Worm (Caenorhabditis elegans): Measurements from ENCODE around the gene ric-7.
"Not testable (repeated sequence)": the region's sequence is repeated elsewhere in the genome, so short reads cannot be mapped to it uniquely, and the experiment has no call there.

ric-7 gene

ce11 chrV:14005812-14006211, at the start of gene ric-7:
Gene ric-7, minus strand, starts transcription at chrV:14005912.
- TF ChIP-seq mab-5 (tag; optimal IDR thresholded peaks at IDR 0.05) (no peak), nhr-28 (tag; optimal IDR thresholded peaks at IDR 0.05) (no peak), elt-1 (tag; optimal IDR thresholded peaks at IDR 0.05; ENCODE audit: borderline replicate concordance, insufficient read depth) (no peak), nhr-2 (tag; optimal IDR thresholded peaks at IDR 0.05) (no peak), lin-13 (tag; optimal IDR thresholded peaks at IDR 0.05) (no peak)

ce11 chrV:14055097-14055496, 49.4 kb upstream of the ric-7 start:
- TF ChIP-seq unc-120 (tag; optimal IDR thresholded peaks at IDR 0.05; ENCODE audit: poor library complexity, severe bottlenecking) (peak; percentile 11), ces-1 (GFP tag; optimal IDR thresholded peaks at IDR 0.05) (peak; percentile 65), nhr-237 (tag; optimal IDR thresholded peaks at IDR 0.05) (peak; percentile 38), lin-13 (tag; optimal IDR thresholded peaks at IDR 0.05) (peak; percentile 34), pha-4 (tag; optimal IDR thresholded peaks at IDR 0.05) (peak; percentile 51), cnd-1 (tag; optimal IDR thresholded peaks at IDR 0.05) (peak; percentile 25), lsy-2 (tag; optimal IDR thresholded peaks at IDR 0.05) (peak; percentile 26), sptf-1 (tag; optimal IDR thresholded peaks at IDR 0.05) (peak; percentile 49)

- not testable (repeated sequence) for TF ChIP-seq blmp-1 (tag; optimal IDR thresholded peaks at IDR 0.05); ham-2 (GFP tag; optimal IDR thresholded peaks at IDR 0.05); mab-5 (tag; optimal IDR thresholded peaks at IDR 0.05)
These were observed 43.6 kb upstream of the ric-7 start, which contains the start of gene F58D12.1 for ce11 chrV:14049274-14049673. Gene F58D12.1, plus strand, starts transcription at chrV:14049574.

ce11 chrV:14038328-14039084, 32.8 kb upstream of the ric-7 start, which contains the start of gene vps-39:
Gene vps-39, minus strand, starts transcription at chrV:14038378.
- TF ChIP-seq sptf-1 (tag; optimal IDR thresholded peaks at IDR 0.05), result peak; percentile 65
- peak; percentile 45 for TF ChIP-seq unc-120 (tag; optimal IDR thresholded peaks at IDR 0.05; ENCODE audit: poor library complexity, severe bottlenecking)
- TF ChIP-seq M03D4.4 (tag; optimal IDR thresholded peaks at IDR 0.05), result peak; percentile 23
- TF ChIP-seq mls-2 (tag; optimal IDR thresholded peaks at IDR 0.05), result peak; percentile 44
- peak; percentile 34 for TF ChIP-seq drap-1 (GFP tag; optimal IDR thresholded peaks at IDR 0.05)

ce11 chrV:14033649-14034048, 27.9 kb upstream of the ric-7 start, which contains the start of gene ins-10:
Gene ins-10, plus strand, starts transcription at chrV:14033949.
- TF ChIP-seq nhr-28 (tag; optimal IDR thresholded peaks at IDR 0.05) (no peak), nhr-237 (tag; optimal IDR thresholded peaks at IDR 0.05) (no peak), pha-4 (tag; optimal IDR thresholded peaks at IDR 0.05) (no peak), unc-62 (GFP tag; optimal IDR thresholded peaks at IDR 0.05) (no peak), snpc-4 (tag; optimal IDR thresholded peaks at IDR 0.05) (no peak), ceh-83 (GFP tag; optimal IDR thresholded peaks at IDR 0.05) (no peak), elt-3 (tag; optimal IDR thresholded peaks at IDR 0.05) (no peak), nhr-2 (tag; optimal IDR thresholded peaks at IDR 0.05) (no peak), mep-1 (tag; optimal IDR thresholded peaks at IDR 0.05) (no peak), M03D4.4 (tag; optimal IDR thresholded peaks at IDR 0.05) (no peak), mls-2 (tag; optimal IDR thresholded peaks at IDR 0.05) (no peak), unc-120 (tag; optimal IDR thresholded peaks at IDR 0.05; ENCODE audit: poor library complexity, severe bottlenecking) (no peak), sem-2 (GFP tag; optimal IDR thresholded peaks at IDR 0.05) (no peak), ham-2 (GFP tag; optimal IDR thresholded peaks at IDR 0.05) (no peak), ztf-11 (tag; optimal IDR thresholded peaks at IDR 0.05) (no peak), nhr-12 (tag; optimal IDR thresholded peaks at IDR 0.05) (no peak), unc-39 (tag; optimal IDR thresholded peaks at IDR 0.05) (no peak), flh-1 (GFP tag; optimal IDR thresholded peaks at IDR 0.05) (no peak), elt-1 (tag; optimal IDR thresholded peaks at IDR 0.05; ENCODE audit: borderline replicate concordance, insufficient read depth) (no peak), tbx-8 (GFP tag; optimal IDR thresholded peaks at IDR 0.05) (no peak)

ce11 chrV:14028256-14028743, 22.6 kb upstream of the ric-7 start:
- no peak for TF ChIP-seq unc-120 (tag; optimal IDR thresholded peaks at IDR 0.05; ENCODE audit: poor library complexity, severe bottlenecking)
- no peak for TF ChIP-seq snpc-4 (tag; optimal IDR thresholded peaks at IDR 0.05)
- TF ChIP-seq blmp-1 (tag; optimal IDR thresholded peaks at IDR 0.05), result no peak
- no peak for TF ChIP-seq sem-2 (GFP tag; optimal IDR thresholded peaks at IDR 0.05)
- no peak for TF ChIP-seq ces-1 (GFP tag; optimal IDR thresholded peaks at IDR 0.05)
- no peak for TF ChIP-seq mls-2 (tag; optimal IDR thresholded peaks at IDR 0.05)
- no peak for TF ChIP-seq nhr-237 (tag; optimal IDR thresholded peaks at IDR 0.05)
- peak; percentile 14 for TF ChIP-seq cnd-1 (tag; optimal IDR thresholded peaks at IDR 0.05)

Data from whole organism, mixed stage, embryonic.